Worm (Caenorhabditis elegans): ENCODE measurements around the gene srh-179.

- TF ChIP-seq nhr-28 (tag; optimal IDR thresholded peaks at IDR 0.05) (no peak), ceh-83 (GFP tag; optimal IDR thresholded peaks at IDR 0.05) (no peak), ztf-11 (tag; optimal IDR thresholded peaks at IDR 0.05) (no peak), elt-3 (tag; optimal IDR thresholded peaks at IDR 0.05) (no peak), nhr-12 (tag; optimal IDR thresholded peaks at IDR 0.05) (no peak), snpc-4 (tag; optimal IDR thresholded peaks at IDR 0.05) (no peak), blmp-1 (tag; optimal IDR thresholded peaks at IDR 0.05) (no peak), sptf-1 (tag; optimal IDR thresholded peaks at IDR 0.05) (no peak), elt-1 (tag; optimal IDR thresholded peaks at IDR 0.05; ENCODE audit: borderline replicate concordance, insufficient read depth) (no peak), mep-1 (tag; optimal IDR thresholded peaks at IDR 0.05) (no peak), unc-62 (GFP tag; optimal IDR thresholded peaks at IDR 0.05) (no peak), pha-4 (tag; optimal IDR thresholded peaks at IDR 0.05) (no peak), nhr-237 (tag; optimal IDR thresholded peaks at IDR 0.05) (no peak), lin-13 (tag; optimal IDR thresholded peaks at IDR 0.05) (no peak)
Measured at ce11 chrV:18491961-18492360, 15.8 kb downstream of the srh-179 start, which contains the start of gene slo-1.

Data from whole organism, mixed stage, embryonic.